Worm (Caenorhabditis elegans): ENCODE data around the gene cnnm-5.

The cnnm-5 gene

DNA sequence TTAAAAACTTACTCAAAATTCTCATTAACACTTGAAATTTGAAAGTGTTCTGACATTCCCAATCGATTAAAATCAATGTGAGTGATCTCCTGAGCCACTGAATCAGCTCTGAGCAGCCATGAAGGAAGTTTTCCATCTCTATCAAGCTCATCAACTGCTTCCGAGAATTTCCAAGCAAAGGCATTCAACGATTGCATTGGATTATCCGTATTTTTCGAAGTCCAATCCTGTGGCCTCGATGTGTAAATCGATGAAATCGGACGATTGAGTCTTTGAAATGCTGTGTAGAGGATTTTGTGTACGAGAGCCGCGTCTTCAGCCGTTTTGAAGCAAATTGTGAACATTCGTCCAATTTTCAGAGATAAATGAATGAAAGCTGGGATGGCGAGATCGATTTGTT, 33.1 kb downstream of the cnnm-5 start:
- no peak for TF ChIP-seq hnd-1 (tag; optimal IDR thresholded peaks at IDR 0.05)
- no peak for TF ChIP-seq aly-1 (tag; optimal IDR thresholded peaks at IDR 0.05)
- TF ChIP-seq ceh-36 (tag; optimal IDR thresholded peaks at IDR 0.05) = no peak

DNA sequence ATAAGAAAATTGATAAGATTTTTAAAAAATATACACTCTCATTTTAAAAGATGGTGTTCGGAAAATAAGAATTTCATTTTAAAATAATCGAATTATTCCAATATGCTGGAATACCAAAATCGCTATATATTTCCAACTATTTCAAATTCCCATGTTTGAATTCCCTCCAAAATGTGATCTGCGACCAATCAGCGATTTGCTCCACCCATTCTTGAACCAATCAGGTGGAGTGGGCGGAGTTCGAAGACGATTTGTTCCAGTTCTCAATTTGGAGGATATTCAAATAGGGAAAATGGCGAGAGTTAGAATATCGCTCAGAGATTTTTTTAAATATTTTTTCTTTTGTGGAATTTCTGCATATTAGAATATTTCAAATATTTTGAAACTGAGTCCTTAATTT, 38.1 kb downstream of the cnnm-5 start:
- TF ChIP-seq sea-1 (GFP tag; conservative IDR thresholded peaks at IDR 0.05) (no peak), pes-1 (GFP tag; IDR thresholded peaks at IDR 0.05) (no peak), hmg-4 (GFP tag; optimal IDR thresholded peaks at IDR 0.05) (no peak), tbx-11 (GFP tag; IDR thresholded peaks at IDR 0.05) (no peak), flt-1 (GFP tag; IDR thresholded peaks at IDR 0.05) (no peak), tbx-37 (GFP tag; conservative IDR thresholded peaks at IDR 0.05) (no peak)

DNA sequence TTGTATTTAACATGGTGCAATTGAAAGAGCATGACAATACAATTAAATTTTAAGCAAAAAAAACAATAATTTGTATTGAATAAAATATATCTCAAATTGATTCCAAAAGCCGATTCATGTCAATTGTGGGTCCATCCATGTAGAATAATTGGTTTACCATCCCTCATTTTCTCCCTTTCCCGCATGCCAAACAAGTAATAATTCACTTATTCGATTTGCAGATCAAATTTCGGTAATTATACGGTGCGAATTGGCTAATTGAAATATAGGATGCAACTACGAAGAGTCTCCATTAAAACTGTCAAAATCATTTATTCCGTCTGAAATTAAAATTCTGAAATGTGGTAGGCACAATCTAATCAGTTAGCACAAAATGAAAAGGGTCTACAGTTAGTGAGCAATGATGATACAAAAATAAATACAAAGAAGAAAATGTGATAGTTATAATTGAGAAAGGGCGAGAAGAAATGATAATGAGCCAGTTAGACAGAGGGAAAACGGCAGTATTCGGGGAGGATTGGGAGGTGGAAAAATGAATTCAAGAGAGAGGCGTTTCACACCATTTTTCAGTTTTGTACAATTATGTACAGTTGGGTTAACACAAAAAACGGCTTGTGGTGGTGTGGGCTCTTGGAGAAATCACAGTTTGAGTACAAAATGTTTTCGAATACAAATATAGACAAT, 39.2 kb downstream of the cnnm-5 start:
- TF ChIP-seq tra-4 (tag; optimal IDR thresholded peaks at IDR 0.05) = no peak
- no peak for TF ChIP-seq hmbx-1 (tag; optimal IDR thresholded peaks at IDR 0.05)
- TF ChIP-seq F13C5.2 (tag; optimal IDR thresholded peaks at IDR 0.05) = no peak

- TF ChIP-seq flt-1 (GFP tag; IDR thresholded peaks at IDR 0.05) (0 out of 2 replicates have a peak, but pooled peaks have one; percentile 30), ama-1 (optimal IDR thresholded peaks at IDR 0.05) (no peak)
Measured at ce11 chrIII:3786427-3786935, 42.5 kb downstream of the cnnm-5 start, which contains the start of gene acy-3. Gene acy-3, minus strand, starts transcription at chrIII:3786477.

DNA sequence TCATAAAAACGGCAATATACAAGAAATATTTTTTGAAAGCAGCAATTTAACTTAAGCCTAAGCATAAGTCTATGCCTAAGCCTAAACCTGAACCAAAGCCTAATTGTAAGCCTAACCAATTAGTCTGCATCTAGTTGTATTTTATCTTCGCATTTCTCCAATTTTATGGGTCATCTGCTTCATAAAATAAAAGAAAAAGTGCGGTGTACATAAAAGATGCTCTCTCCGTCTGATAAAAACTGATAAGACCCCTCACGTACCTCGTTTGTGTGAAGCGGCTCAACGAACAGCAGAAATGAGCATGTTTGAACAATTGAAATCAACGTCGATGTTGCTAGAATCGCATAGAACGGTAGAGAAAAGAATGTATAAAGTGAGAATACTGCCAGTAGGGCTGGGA, 43.9 kb downstream of the cnnm-5 start:
- no peak for TF ChIP-seq ets-7 (tag; optimal IDR thresholded peaks at IDR 0.05)

DNA sequence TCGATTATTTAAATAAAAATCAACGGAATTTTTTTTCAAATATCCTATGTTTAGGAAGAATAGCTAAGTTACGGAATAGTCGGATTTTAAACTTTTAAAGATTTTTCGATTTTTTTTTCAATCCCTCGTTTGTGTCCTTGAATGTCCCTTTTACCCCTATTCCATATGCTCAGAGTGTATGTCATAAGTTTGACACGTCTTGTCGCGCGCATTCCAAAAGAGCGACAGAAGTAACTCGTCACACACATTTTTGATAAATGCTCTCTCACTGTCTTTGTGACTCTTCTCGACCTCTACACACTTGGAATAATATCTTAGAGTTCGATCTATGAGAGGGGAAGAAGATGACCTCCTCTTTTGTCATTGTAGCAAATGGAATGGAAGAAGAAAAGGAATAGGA, 45.1 kb downstream of the cnnm-5 start:
- TF ChIP-seq flt-1 (GFP tag; IDR thresholded peaks at IDR 0.05) (no peak), tbx-37 (GFP tag; conservative IDR thresholded peaks at IDR 0.05) (no peak), scrt-1 (GFP tag; IDR thresholded peaks at IDR 0.05) (no peak), hmbx-1 (tag; optimal IDR thresholded peaks at IDR 0.05) (no peak), hmg-4 (GFP tag; optimal IDR thresholded peaks at IDR 0.05) (no peak), sea-1 (GFP tag; conservative IDR thresholded peaks at IDR 0.05) (no peak), hnd-1 (tag; optimal IDR thresholded peaks at IDR 0.05) (no peak), tra-4 (tag; optimal IDR thresholded peaks at IDR 0.05) (no peak)

DNA sequence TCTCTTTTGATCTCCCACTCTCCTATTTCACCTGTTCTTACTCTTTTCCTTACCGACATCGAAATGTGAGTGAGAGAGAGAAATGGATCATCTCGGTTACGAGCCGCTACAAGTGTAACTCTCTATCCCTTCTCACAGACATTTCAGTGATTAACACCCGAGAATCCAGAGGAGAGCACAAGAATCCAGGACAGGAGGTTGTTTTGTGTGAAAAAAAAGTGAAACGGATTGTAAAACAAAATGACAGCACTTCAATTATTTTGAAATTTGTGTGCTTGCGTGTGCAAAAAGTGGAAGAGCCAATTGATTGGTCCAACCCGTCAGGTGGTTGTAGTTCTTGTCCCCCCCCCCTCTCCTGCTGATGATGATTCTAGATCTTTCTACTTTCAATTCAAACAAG, 46.2 kb downstream of the cnnm-5 start:
- TF ChIP-seq tra-4 (tag; optimal IDR thresholded peaks at IDR 0.05) = no peak
- no peak for TF ChIP-seq hmbx-1 (tag; optimal IDR thresholded peaks at IDR 0.05)
- no peak for TF ChIP-seq tbx-11 (GFP tag; IDR thresholded peaks at IDR 0.05)
- TF ChIP-seq ets-7 (tag; optimal IDR thresholded peaks at IDR 0.05) = no peak
- no peak for TF ChIP-seq tbx-37 (GFP tag; conservative IDR thresholded peaks at IDR 0.05)
- no peak for TF ChIP-seq ceh-13 (GFP tag; optimal IDR thresholded peaks at IDR 0.05)
- no peak for TF ChIP-seq B0310.2 (tag; optimal IDR thresholded peaks at IDR 0.05)
- no peak for TF ChIP-seq ama-1 (optimal IDR thresholded peaks at IDR 0.05)
- TF ChIP-seq hnd-1 (tag; optimal IDR thresholded peaks at IDR 0.05) = no peak
- TF ChIP-seq scrt-1 (GFP tag; IDR thresholded peaks at IDR 0.05) = no peak

DNA sequence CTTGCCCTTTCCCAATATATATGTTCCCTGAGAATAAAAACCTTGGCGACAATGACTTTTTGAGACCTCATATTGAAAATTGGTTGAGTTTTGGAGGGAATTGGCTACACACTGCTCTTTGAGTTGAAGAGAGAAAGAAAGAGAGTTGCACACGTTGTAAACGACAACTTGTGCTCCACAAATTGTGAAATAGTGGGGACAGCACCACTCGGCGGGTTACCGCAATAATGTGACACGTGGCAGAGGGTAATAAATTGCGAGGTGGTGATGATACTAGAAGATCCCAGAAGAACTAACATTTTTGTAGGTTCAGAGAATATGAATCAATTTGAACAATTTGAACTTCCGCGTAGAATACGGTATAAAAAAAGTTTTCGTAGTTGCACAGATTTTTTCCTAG, 47.2 kb downstream of the cnnm-5 start:
- TF ChIP-seq tra-4 (tag; optimal IDR thresholded peaks at IDR 0.05) (no peak), B0310.2 (tag; optimal IDR thresholded peaks at IDR 0.05) (no peak), ceh-36 (tag; optimal IDR thresholded peaks at IDR 0.05) (no peak), sea-1 (GFP tag; conservative IDR thresholded peaks at IDR 0.05) (no peak), hmg-4 (GFP tag; optimal IDR thresholded peaks at IDR 0.05) (no peak), scrt-1 (GFP tag; IDR thresholded peaks at IDR 0.05) (no peak)

Measured in whole organism, early embryonic.